Fruit fly (Drosophila melanogaster): Measurements from ENCODE around the gene CG4186.

CG4186 gene

dm6 chr3L:20809088-20809999, 40.0 kb downstream of the CG4186 start, which contains the start of the genes CG3634 and HIPP1 (continued):
- TF ChIP-seq NC2α (GFP tag; optimal IDR thresholded peaks at IDR 0.05) (no peak), CG10366 (GFP tag; IDR thresholded peaks at IDR 0.05) (no peak), psq (GFP tag; optimal IDR thresholded peaks at IDR 0.05) (no peak), MTF-1 (GFP tag; optimal IDR thresholded peaks at IDR 0.05; ENCODE audit: borderline replicate concordance) (no peak), Bgb (GFP tag; IDR thresholded peaks at IDR 0.05; ENCODE audit: partially characterized antibody) (peak; percentile 41; the same call in 1 of the 2 replicates), CG7357 (GFP tag; IDR thresholded peaks at IDR 0.05) (no peak), CG1647 (GFP tag; optimal IDR thresholded peaks at IDR 0.05) (no peak), CG10565 (GFP tag; optimal IDR thresholded peaks at IDR 0.05) (no peak), CG10959 (GFP tag; IDR thresholded peaks at IDR 0.05) (no peak), Vsx1 (GFP tag; optimal IDR thresholded peaks at IDR 0.05) (no peak), Antp (GFP tag; optimal IDR thresholded peaks at IDR 0.05) (no peak), CG34224 (GFP tag; IDR thresholded peaks at IDR 0.05; ENCODE audit: partially characterized antibody) (peak; percentile 73), jing (GFP tag; optimal IDR thresholded peaks at IDR 0.05) (no peak), jigr1 (GFP tag; IDR thresholded peaks at IDR 0.05) (no peak), CG13775 (GFP tag; optimal IDR thresholded peaks at IDR 0.05) (peak; percentile 10), her (GFP tag; optimal IDR thresholded peaks at IDR 0.05) (no peak), tio (GFP tag; optimal IDR thresholded peaks at IDR 0.05) (no peak), CG31224 (GFP tag; IDR thresholded peaks at IDR 0.05) (no peak), CG10267 (tag; optimal IDR thresholded peaks at IDR 0.05) (peak; percentile 57), Dp (GFP tag; optimal IDR thresholded peaks at IDR 0.05) (peak; percentile 35), luna (GFP tag; optimal IDR thresholded peaks at IDR 0.05) (no peak), CG18262 (tag; optimal IDR thresholded peaks at IDR 0.05) (no peak), MBD-R2 (GFP tag; IDR thresholded peaks at IDR 0.05) (peak; percentile 94), CG8089 (GFP tag; optimal IDR thresholded peaks at IDR 0.05) (no peak), CG10321 (GFP tag; IDR thresholded peaks at IDR 0.05) (no peak), CG14441 (GFP tag; IDR thresholded peaks at IDR 0.05) (no peak), HLH4C (GFP tag; IDR thresholded peaks at IDR 0.05; ENCODE audit: partially characterized antibody) (no peak), gcm2 (GFP tag; optimal IDR thresholded peaks at IDR 0.05) (no peak), Lhr (GFP tag; optimal IDR thresholded peaks at IDR 0.05) (peak; percentile 51), NC2β (GFP tag; optimal IDR thresholded peaks at IDR 0.05) (no peak), chn (GFP tag; optimal IDR thresholded peaks at IDR 0.05) (no peak), CG13296 (GFP tag; optimal IDR thresholded peaks at IDR 0.05) (no peak), BEAF-32 (GFP tag; optimal IDR thresholded peaks at IDR 0.05) (peak; percentile 84), Sin3A (optimal IDR thresholded peaks at IDR 0.05) (peak; percentile 69), CG32772 (GFP tag; IDR thresholded peaks at IDR 0.05) (peak; percentile 44; the same call in 1 of the 2 replicates), D19B (GFP tag; optimal IDR thresholded peaks at IDR 0.05) (no peak), gt (GFP tag; IDR thresholded peaks at IDR 0.05) (no peak), trh (GFP tag; optimal IDR thresholded peaks at IDR 0.05) (no peak), CG6791 (GFP tag; IDR thresholded peaks at IDR 0.05; ENCODE audit: partially characterized antibody) (no peak), CG31365 (tag; optimal IDR thresholded peaks at IDR 0.05) (no peak), sna (GFP tag; IDR thresholded peaks at IDR 0.05; ENCODE audit: partially characterized antibody) (peak; percentile 44; the same call in 1 of the 2 replicates), Xrp1 (GFP tag; IDR thresholded peaks at IDR 0.05) (peak; percentile 22; the same call in 1 of the 2 replicates), Hmr (GFP tag; optimal IDR thresholded peaks at IDR 0.05) (no peak), odd (GFP tag; optimal IDR thresholded peaks at IDR 0.05) (no peak), CG13624 (GFP tag; optimal IDR thresholded peaks at IDR 0.05) (no peak), eyg (GFP tag; optimal IDR thresholded peaks at IDR 0.05) (no peak), sc (optimal IDR thresholded peaks at IDR 0.05) (no peak), sc (GFP tag; optimal IDR thresholded peaks at IDR 0.05) (no peak), NfI (GFP tag; optimal IDR thresholded peaks at IDR 0.05) (no peak), mam (GFP tag; optimal IDR thresholded peaks at IDR 0.05) (peak; percentile 9)
